Worm (Caenorhabditis elegans) whole organism, early embryonic: ENCODE measurements around the gene ifd-2.

Experiments used
- B0310.2 ChIP-seq: sonication (generic microtip); optimal IDR thresholded peaks from 2 replicates; lab custom pipeline; 2016; ENCODE audit warnings: mild to moderate bottlenecking, missing genetic modification characterization, missing compliant biosample characterization
- F13C5.2 ChIP-seq: sonication (generic microtip); optimal IDR thresholded peaks from 2 replicates; lab custom pipeline; 2017; ENCODE audit warnings: mild to moderate bottlenecking, missing genetic modification characterization, inconsistent platforms, missing compliant biosample characterization
- aly-1 ChIP-seq: sonication (generic microtip); optimal IDR thresholded peaks from 2 replicates; lab custom pipeline; 2016; ENCODE audit warnings: missing genetic modification characterization, missing compliant biosample characterization
- ama-1 ChIP-seq: fragments of 150-350 bp; optimal IDR thresholded peaks from 2 replicates; lab custom pipeline; 2014
- ceh-13 ChIP-seq: fragments of 200-800 bp; sonication (Bioruptor generic); optimal IDR thresholded peaks from 2 replicates; lab custom pipeline; 2018; ENCODE audit warnings: mild to moderate bottlenecking, missing genetic modification characterization, missing compliant biosample characterization
- ceh-36 ChIP-seq: sonication (generic microtip); optimal IDR thresholded peaks from 2 replicates; lab custom pipeline; 2016; ENCODE audit warnings: missing genetic modification characterization, inconsistent platforms, missing compliant biosample characterization
- ets-7 ChIP-seq: sonication (generic microtip); optimal IDR thresholded peaks from 2 replicates; lab custom pipeline; 2016; ENCODE audit warnings: missing genotype, missing genetic modification characterization, missing compliant biosample characterization
- flt-1 ChIP-seq: fragments of 200-800 bp; sonication (Bioruptor generic); IDR thresholded peaks from 2 replicates; pipeline ENCODE4 v1.3.6; 2022; ENCODE audit warnings: missing genetic modification characterization, missing compliant biosample characterization
- hmbx-1 ChIP-seq: sonication (generic microtip); optimal IDR thresholded peaks from 2 replicates; lab custom pipeline; 2016; ENCODE audit warnings: mild to moderate bottlenecking, missing genetic modification characterization, missing compliant biosample characterization
- hmg-4 ChIP-seq: fragments of 200-800 bp; sonication (Bioruptor generic); optimal IDR thresholded peaks from 2 replicates; lab custom pipeline; 2018; ENCODE audit warnings: mild to moderate bottlenecking, missing genetic modification characterization, missing compliant biosample characterization
- hnd-1 ChIP-seq: sonication (generic microtip); optimal IDR thresholded peaks from 2 replicates; lab custom pipeline; 2016; ENCODE audit warnings: missing genetic modification characterization, missing compliant biosample characterization
- pes-1 ChIP-seq: fragments of 200-800 bp; sonication (Bioruptor generic); IDR thresholded peaks from 2 replicates; pipeline ENCODE4 v1.3.6; 2022; ENCODE audit warnings: missing genetic modification reagents, missing genetic modification characterization, missing compliant biosample characterization
- scrt-1 ChIP-seq: fragments of 200-800 bp; sonication (Bioruptor generic); IDR thresholded peaks from 2 replicates; pipeline ENCODE4 v1.3.6; 2022; ENCODE audit warnings: missing genetic modification characterization, missing compliant biosample characterization
- sea-1 ChIP-seq: fragments of 200-800 bp; sonication (Bioruptor generic); conservative IDR thresholded peaks from 2 replicates; pipeline ENCODE4 v1.3.6; 2022; ENCODE audit warnings: missing genetic modification characterization, missing compliant biosample characterization
- tbx-11 ChIP-seq: fragments of 200-800 bp; sonication (Bioruptor generic); IDR thresholded peaks from 2 replicates; pipeline ENCODE4 v1.3.6; 2022; ENCODE audit warnings: missing genetic modification characterization, missing compliant biosample characterization
- tbx-37 ChIP-seq: fragments of 200-800 bp; sonication (Bioruptor generic); conservative IDR thresholded peaks from 2 replicates; pipeline ENCODE4 v1.3.6; 2022; ENCODE audit warnings: missing genetic modification reagents, missing genetic modification characterization, missing compliant biosample characterization
- tra-4 ChIP-seq: sonication (generic microtip); optimal IDR thresholded peaks from 2 replicates; lab custom pipeline; 2017; ENCODE audit warnings: missing genetic modification characterization, missing compliant biosample characterization

Gene ifd-2

ce11 chrX:768061-768646, 47.6 kb downstream of the ifd-2 start, which contains the start of the genes trap-2 and ile-2:
TSS of gene trap-2 (minus strand) at chrX:768069.
TSS of gene ile-2 (plus strand) at chrX:768596.
- no peak for TF ChIP-seq tra-4 (tag; lab: Kevin White, UChicago)
- no peak for TF ChIP-seq ceh-13 (GFP tag; lab: Kevin White, UChicago)
- TF ChIP-seq hmg-4 (GFP tag; lab: Kevin White, UChicago), result peak; percentile 78
- TF ChIP-seq tbx-37 (GFP tag; lab: Robert Waterston, UW), result no peak
- TF ChIP-seq ets-7 (tag; lab: Kevin White, UChicago), result peak; percentile 37
- TF ChIP-seq aly-1, result no peak
- no peak for TF ChIP-seq scrt-1
- no peak; the same call in 1 of the 2 replicates for TF ChIP-seq pes-1 (GFP tag; lab: Robert Waterston, UW)
- TF ChIP-seq sea-1 (GFP tag; lab: Robert Waterston, UW), result peak; percentile 69; the same call in 1 of the 2 replicates
- TF ChIP-seq F13C5.2 (tag; lab: Kevin White, UChicago), result peak; percentile 89
- TF ChIP-seq hmbx-1, result no peak
- no peak for TF ChIP-seq ceh-36 (tag; lab: Kevin White, UChicago)
- no peak for TF ChIP-seq B0310.2 (tag; lab: Kevin White, UChicago)
- TF ChIP-seq hnd-1 (tag; lab: Kevin White, UChicago), result no peak
- no peak for TF ChIP-seq ama-1 (lab: Kevin White, UChicago)
- TF ChIP-seq tbx-11 (GFP tag; lab: Robert Waterston, UW), result no peak
- TF ChIP-seq flt-1 (GFP tag; lab: Robert Waterston, UW), result peak; percentile 57; the same call in 1 of the 2 replicates
